Worm (Caenorhabditis elegans): ENCODE results near the gene C05C10.5.

- TF ChIP-seq fkh-6 (tag; optimal IDR thresholded peaks at IDR 0.05), result no peak
- no peak for TF ChIP-seq nhr-232 (tag; optimal IDR thresholded peaks at IDR 0.05)
- no peak for TF ChIP-seq ceh-34 (tag; optimal IDR thresholded peaks at IDR 0.05)
- no peak for TF ChIP-seq npax-4 (tag; optimal IDR thresholded peaks at IDR 0.05)
- no peak for TF ChIP-seq K02D7.2 (tag; optimal IDR thresholded peaks at IDR 0.05)
- TF ChIP-seq eyg-1 (tag; optimal IDR thresholded peaks at IDR 0.05), result no peak
- TF ChIP-seq elt-2 (tag; optimal IDR thresholded peaks at IDR 0.05), result no peak
- no peak for TF ChIP-seq nhr-11 (tag; optimal IDR thresholded peaks at IDR 0.05)
- no peak for TF ChIP-seq ceh-9 (tag; optimal IDR thresholded peaks at IDR 0.05)
- TF ChIP-seq pha-4 (tag; optimal IDR thresholded peaks at IDR 0.05), result no peak
- no peak for TF ChIP-seq ceh-48 (tag; optimal IDR thresholded peaks at IDR 0.05)
- TF ChIP-seq rnt-1 (tag; optimal IDR thresholded peaks at IDR 0.05), result no peak
- TF ChIP-seq hlh-30 (tag; optimal IDR thresholded peaks at IDR 0.05; ENCODE audit: insufficient read depth), result no peak
Observed at ce11 chrII:9935664-9936063, 3.2 kb upstream of the C05C10.5 start.
